Worm (Caenorhabditis elegans) whole organism, mixed stage, embryonic: ENCODE results near the gene fipr-3.

Experiments used
- blmp-1 ChIP-seq: fragments of 150-350 bp; optimal IDR thresholded peaks from 2 replicates; lab custom pipeline; 2014; ENCODE audit warnings: missing biosample characterization, missing genetic modification characterization
- ceh-39 ChIP-seq: fragments of 150-350 bp; optimal IDR thresholded peaks from 2 replicates; lab custom pipeline; 2014; ENCODE audit warnings: missing biosample characterization, missing genetic modification characterization
- ceh-43 ChIP-seq: fragments of 200-800 bp; sonication (Bioruptor generic); optimal IDR thresholded peaks from 2 replicates; lab custom pipeline; 2018; ENCODE audit warnings: mild to moderate bottlenecking, missing genetic modification characterization, moderate library complexity, missing compliant biosample characterization
- ceh-83 ChIP-seq: fragments of 200-800 bp; sonication (Bioruptor generic); optimal IDR thresholded peaks from 2 replicates; lab custom pipeline; 2018; ENCODE audit warnings: mild to moderate bottlenecking, missing genetic modification characterization, missing compliant biosample characterization
- ces-1 ChIP-seq: fragments of 150-350 bp; optimal IDR thresholded peaks from 2 replicates; lab custom pipeline; 2014; ENCODE audit warnings: missing biosample characterization, missing genetic modification reagents, missing genetic modification characterization
- cnd-1 ChIP-seq: fragments of 200-800 bp; sonication (Bioruptor generic); optimal IDR thresholded peaks from 2 replicates; lab custom pipeline; 2018; ENCODE audit warnings: mild to moderate bottlenecking, missing genetic modification characterization, missing compliant biosample characterization
- elt-1 ChIP-seq: sonication (generic microtip); optimal IDR thresholded peaks from 2 replicates; lab custom pipeline; 2017; ENCODE audit warnings: missing genetic modification characterization, mild to moderate bottlenecking, missing compliant biosample characterization, antibody characterized with exemption, moderate library complexity, borderline replicate concordance; ENCODE audit not compliant: insufficient read depth
- flh-1 ChIP-seq: fragments of 200-800 bp; sonication (Bioruptor generic); optimal IDR thresholded peaks from 2 replicates; lab custom pipeline; 2018; ENCODE audit warnings: mild to moderate bottlenecking, missing genetic modification characterization, moderate library complexity, missing compliant biosample characterization
- ham-2 ChIP-seq: fragments of 200-800 bp; sonication (Bioruptor generic); optimal IDR thresholded peaks from 2 replicates; lab custom pipeline; 2018; ENCODE audit warnings: mild to moderate bottlenecking, missing genetic modification characterization, missing compliant biosample characterization
- hlh-1 ChIP-seq: fragments of 150-350 bp; optimal IDR thresholded peaks from 2 replicates; lab custom pipeline; 2014; ENCODE audit warnings: missing biosample characterization, missing genetic modification reagents, missing genetic modification characterization
- lin-32 ChIP-seq: fragments of 200-800 bp; sonication (Bioruptor generic); optimal IDR thresholded peaks from 2 replicates; lab custom pipeline; 2018; ENCODE audit warnings: mild to moderate bottlenecking, missing genetic modification characterization, missing compliant biosample characterization
- mab-5 ChIP-seq: fragments of 150-350 bp; optimal IDR thresholded peaks from 2 replicates; lab custom pipeline; 2014; ENCODE audit warnings: missing biosample characterization, missing genetic modification characterization
- mep-1 ChIP-seq: fragments of 150-350 bp; optimal IDR thresholded peaks from 2 replicates; lab custom pipeline; 2017; ENCODE audit warnings: missing biosample characterization, missing genetic modification reagents, missing genetic modification characterization, inconsistent platforms
- mls-2 ChIP-seq: sonication (generic microtip); optimal IDR thresholded peaks from 2 replicates; lab custom pipeline; 2016; ENCODE audit warnings: mild to moderate bottlenecking, missing genetic modification characterization, moderate library complexity, missing compliant biosample characterization
- nhr-12 ChIP-seq: fragments of 150-350 bp; optimal IDR thresholded peaks from 2 replicates; lab custom pipeline; 2014; ENCODE audit warnings: missing biosample characterization, missing genetic modification characterization
- nhr-2 ChIP-seq: fragments of 150-350 bp; optimal IDR thresholded peaks from 2 replicates; lab custom pipeline; 2014; ENCODE audit warnings: missing biosample characterization, missing genetic modification characterization
- nhr-237 ChIP-seq: fragments of 150-350 bp; optimal IDR thresholded peaks from 2 replicates; lab custom pipeline; 2014; ENCODE audit warnings: missing biosample characterization, missing genetic modification characterization
- nhr-28 ChIP-seq: fragments of 150-350 bp; optimal IDR thresholded peaks from 2 replicates; lab custom pipeline; 2014; ENCODE audit warnings: missing biosample characterization, missing genetic modification characterization
- nhr-76 ChIP-seq: sonication (generic microtip); optimal IDR thresholded peaks from 2 replicates; lab custom pipeline; 2017; ENCODE audit warnings: missing biosample characterization, missing genetic modification characterization
- pha-4 ChIP-seq: fragments of 150-350 bp; optimal IDR thresholded peaks from 2 replicates; lab custom pipeline; 2018; ENCODE audit warnings: missing biosample characterization, missing genetic modification reagents, missing genetic modification characterization
- sem-2 ChIP-seq: fragments of 200-800 bp; sonication (Bioruptor generic); optimal IDR thresholded peaks from 2 replicates; lab custom pipeline; 2018; ENCODE audit warnings: mild to moderate bottlenecking, missing genetic modification characterization, missing compliant biosample characterization
- snpc-4 ChIP-seq: fragments of 150-350 bp; optimal IDR thresholded peaks from 2 replicates; lab custom pipeline; 2014; ENCODE audit warnings: missing biosample characterization, missing genetic modification characterization
- sptf-1 ChIP-seq: sonication (generic microtip); optimal IDR thresholded peaks from 2 replicates; lab custom pipeline; 2017; ENCODE audit warnings: mild to moderate bottlenecking, missing genetic modification characterization, moderate library complexity, missing compliant biosample characterization
- tbx-8 ChIP-seq: fragments of 200-800 bp; sonication (Bioruptor generic); optimal IDR thresholded peaks from 2 replicates; lab custom pipeline; 2018; ENCODE audit warnings: mild to moderate bottlenecking, missing genetic modification characterization, moderate library complexity, missing compliant biosample characterization
- unc-39 ChIP-seq: fragments of 150-350 bp; optimal IDR thresholded peaks from 2 replicates; lab custom pipeline; 2014; ENCODE audit warnings: missing biosample characterization, missing genetic modification characterization
- unc-62 ChIP-seq: fragments of 150-350 bp; optimal IDR thresholded peaks from 2 replicates; lab custom pipeline; 2014; ENCODE audit warnings: missing biosample characterization, missing genetic modification reagents, missing genetic modification characterization
- zip-8 ChIP-seq: fragments of 150-350 bp; optimal IDR thresholded peaks from 2 replicates; lab custom pipeline; 2014; ENCODE audit warnings: missing biosample characterization, missing genetic modification characterization
- ztf-11 ChIP-seq: fragments of 150-350 bp; optimal IDR thresholded peaks from 2 replicates; lab custom pipeline; 2014; ENCODE audit warnings: missing biosample characterization, missing genetic modification characterization

fipr-3 gene

DNA sequence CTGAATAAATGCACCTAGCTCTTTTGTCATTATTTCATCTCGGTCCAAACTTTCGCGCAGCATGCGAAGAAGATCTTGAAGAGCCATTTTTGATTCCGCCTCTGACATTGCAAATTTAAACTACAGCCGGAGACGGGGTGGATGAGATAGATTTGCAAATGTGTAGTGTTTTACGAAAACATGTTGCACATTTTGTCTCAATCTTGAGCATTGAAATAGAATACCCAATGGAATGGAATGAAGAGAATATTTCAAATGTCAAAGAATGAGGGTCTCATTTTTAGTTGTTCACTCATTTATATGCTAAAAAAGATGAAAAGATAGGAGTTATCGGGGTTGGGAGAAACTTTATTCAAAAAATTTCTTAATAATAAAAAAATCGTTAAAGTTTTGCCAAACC lies 32.2 kb downstream of the fipr-3 start, which contains the start of gene Y66C5A.1:
Gene Y66C5A.1 (minus strand): TSS at position 101 of the 400 bp plus-strand sequence.
- TF ChIP-seq tbx-8: no peak

DNA sequence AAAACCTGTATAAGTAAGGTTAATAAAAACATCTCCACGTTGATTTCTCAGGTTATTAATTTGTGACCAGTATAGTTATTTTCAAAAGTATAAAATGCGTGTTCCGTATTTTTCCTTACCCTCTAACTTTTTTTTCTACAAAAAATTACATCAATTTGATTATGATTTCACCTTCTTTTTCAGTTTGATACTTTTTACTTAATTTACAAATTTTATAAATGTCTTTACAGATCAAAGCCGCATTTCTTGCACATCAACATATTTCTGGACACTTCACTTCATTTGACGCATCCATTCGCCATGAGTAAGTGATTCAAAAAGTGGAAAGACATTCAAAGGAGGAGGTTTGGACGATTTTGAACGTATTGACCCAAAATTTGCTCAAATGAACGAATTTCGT lies 37.2 kb downstream of the fipr-3 start, which contains the start of gene Y66C5A.2:
Gene Y66C5A.2 (plus strand): TSS at position 301 of the 400 bp plus-strand sequence.
- no peak for TF ChIP-seq mab-5 (tag; lab: Kevin White, UChicago)
- no peak for TF ChIP-seq zip-8 (tag; lab: Kevin White, UChicago)
- TF ChIP-seq nhr-237 (tag; lab: Kevin White, UChicago): no peak
- TF ChIP-seq ceh-39: no peak
- no peak for TF ChIP-seq blmp-1
- TF ChIP-seq mls-2 (tag; lab: Kevin White, UChicago): no peak
- no peak for TF ChIP-seq nhr-76
- TF ChIP-seq lin-32 (GFP tag; lab: Kevin White, UChicago): no peak
- no peak for TF ChIP-seq unc-62
- TF ChIP-seq cnd-1 (tag; lab: Kevin White, UChicago): no peak
- TF ChIP-seq nhr-28 (tag; lab: Kevin White, UChicago): no peak
- TF ChIP-seq elt-1 (tag; lab: Kevin White, UChicago): no peak
- TF ChIP-seq ces-1 (GFP tag; lab: Kevin White, UChicago): no peak
- TF ChIP-seq ztf-11 (tag; lab: Kevin White, UChicago): no peak
- TF ChIP-seq, all 35 proteins: peak for 0

DNA sequence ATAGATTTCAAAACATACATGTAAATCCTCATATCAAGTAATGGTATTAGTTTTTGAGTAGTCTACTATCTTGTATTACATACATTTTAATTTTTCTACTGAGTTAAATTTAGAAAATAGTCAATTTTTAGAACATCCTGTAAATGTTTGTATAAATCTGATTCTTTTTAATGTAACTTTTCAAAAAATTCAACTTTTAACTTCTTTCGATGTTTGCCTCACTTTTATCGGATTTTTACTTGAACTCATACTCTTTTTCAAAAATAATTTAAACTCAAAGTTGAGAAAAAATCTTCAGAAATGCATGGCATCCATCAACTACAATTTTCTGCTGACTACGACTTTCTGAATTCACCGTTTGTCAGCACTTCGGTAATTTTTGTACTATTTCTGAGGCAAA lies 41.3 kb downstream of the fipr-3 start, which contains the start of gene M163.7:
Gene M163.7 (plus strand): TSS at position 301 of the 400 bp plus-strand sequence.
- TF ChIP-seq pha-4 (tag; lab: Kevin White, UChicago) (no peak), flh-1 (no peak), blmp-1 (no peak), ceh-43 (GFP tag; lab: Kevin White, UChicago) (no peak), nhr-76 (no peak), nhr-2 (tag; lab: Kevin White, UChicago) (no peak), sem-2 (no peak), nhr-28 (tag; lab: Kevin White, UChicago) (no peak), nhr-12 (tag; lab: Kevin White, UChicago) (no peak), ham-2 (no peak)

DNA sequence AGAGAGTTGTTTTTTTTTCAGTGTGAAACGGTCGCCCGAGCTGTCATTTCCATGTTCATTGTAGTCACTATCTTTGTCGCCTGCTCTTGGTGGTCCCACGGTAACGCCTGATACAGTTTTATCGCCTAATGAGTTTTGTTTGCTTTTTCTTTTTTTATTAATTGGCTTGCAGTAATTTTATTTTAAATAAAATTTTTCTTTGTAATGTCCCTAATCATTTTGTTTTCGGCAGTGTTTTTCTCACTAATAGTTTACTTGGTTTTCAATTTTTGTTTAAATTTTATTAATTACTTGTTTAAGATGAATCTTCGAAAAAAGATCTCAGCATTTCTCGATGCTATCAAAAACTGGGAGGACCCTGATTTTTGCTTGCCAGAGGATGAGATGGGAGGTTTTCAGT lies 42.4 kb downstream of the fipr-3 start, which contains the start of gene M163.22:
Gene M163.22 (plus strand): TSS at position 301 of the 400 bp plus-strand sequence.
- TF ChIP-seq mab-5 (tag; lab: Kevin White, UChicago) (no peak), zip-8 (tag; lab: Kevin White, UChicago) (no peak)

- TF ChIP-seq hlh-1: no peak
Measured at ce11 chrX:14466532-14466931, 43.3 kb downstream of the fipr-3 start, which contains the start of gene M163.21. Gene M163.21, plus strand, starts transcription at chrX:14466832.

ce11 chrX:14469284-14469683 lies 46.1 kb downstream of the fipr-3 start, which contains the start of gene M163.9:
Gene M163.9, plus strand, starts transcription at chrX:14469584.
- TF ChIP-seq ztf-11 (tag; lab: Kevin White, UChicago) (no peak), snpc-4 (tag; lab: Kevin White, UChicago) (no peak), ces-1 (GFP tag; lab: Kevin White, UChicago) (no peak), ceh-39 (no peak), unc-62 (no peak), mls-2 (tag; lab: Kevin White, UChicago) (no peak), ceh-83 (GFP tag; lab: Kevin White, UChicago) (no peak), nhr-12 (tag; lab: Kevin White, UChicago) (no peak), zip-8 (tag; lab: Kevin White, UChicago) (no peak)

ce11 chrX:14470687-14471086 lies 47.5 kb downstream of the fipr-3 start, which contains the start of gene M163.10:
Gene M163.10, plus strand, starts transcription at chrX:14470987.
- TF ChIP-seq pha-4 (tag; lab: Kevin White, UChicago): no peak
- no peak for TF ChIP-seq unc-39 (tag; lab: Kevin White, UChicago)
- TF ChIP-seq sptf-1 (tag; lab: Kevin White, UChicago): no peak
- no peak for TF ChIP-seq ham-2
- TF ChIP-seq elt-1 (tag; lab: Kevin White, UChicago): no peak
- TF ChIP-seq nhr-12 (tag; lab: Kevin White, UChicago): no peak
- TF ChIP-seq lin-32 (GFP tag; lab: Kevin White, UChicago): no peak
- TF ChIP-seq mep-1 (tag; lab: Kevin White, UChicago): no peak
- no peak for TF ChIP-seq blmp-1
- no peak for TF ChIP-seq hlh-1
